Worm (Caenorhabditis elegans) whole organism, young adult: Measurements from ENCODE around the gene F09F9.5.

Experiments used
- B0261.1 ChIP-seq: sonication (generic microtip); optimal IDR thresholded peaks from 2 replicates; lab custom pipeline; 2016; ENCODE audit warnings: mild to moderate bottlenecking, missing genetic modification characterization, moderate library complexity, missing compliant biosample characterization
- C06A6.2 ChIP-seq: fragments of 200-800 bp; sonication (Bioruptor generic); conservative IDR thresholded peaks from 2 replicates; pipeline ENCODE4 v1.3.6; 2022; ENCODE audit warnings: missing genetic modification characterization, missing compliant biosample characterization
- F22D6.2 ChIP-seq: sonication (generic microtip); optimal IDR thresholded peaks from 2 replicates; lab custom pipeline; 2016; ENCODE audit warnings: mild to moderate bottlenecking, missing genetic modification characterization, missing compliant biosample characterization
- F55B11.4 ChIP-seq: sonication (generic microtip); optimal IDR thresholded peaks from 2 replicates; lab custom pipeline; 2016; ENCODE audit warnings: missing compliant biosample characterization, missing genetic modification characterization, borderline replicate concordance; ENCODE audit not compliant: insufficient read depth
- F57A8.1 ChIP-seq: fragments of 200-800 bp; sonication (Bioruptor generic); optimal IDR thresholded peaks from 2 replicates; lab custom pipeline; 2018; ENCODE audit warnings: mild to moderate bottlenecking, missing genetic modification characterization, moderate library complexity, missing compliant biosample characterization
- K12H6.12 ChIP-seq: fragments of 200-800 bp; sonication (Bioruptor generic); optimal IDR thresholded peaks from 2 replicates; lab custom pipeline; 2018; ENCODE audit warnings: mild to moderate bottlenecking, missing genetic modification characterization, missing compliant biosample characterization
- Y53F4B.3 ChIP-seq: fragments of 200-800 bp; sonication (Bioruptor generic); IDR thresholded peaks from 2 replicates; pipeline ENCODE4 v1.3.6; 2022; ENCODE audit warnings: missing genetic modification reagents, missing genetic modification characterization, missing compliant biosample characterization
- Y95B8A.8 ChIP-seq: fragments of 200-800 bp; sonication (Bioruptor generic); IDR thresholded peaks from 2 replicates; pipeline ENCODE4 v1.3.6; 2022; ENCODE audit warnings: missing genetic modification reagents, missing genetic modification characterization, missing compliant biosample characterization
- akir-1 ChIP-seq: fragments of 200-800 bp; sonication (Bioruptor generic); optimal IDR thresholded peaks from 2 replicates; lab custom pipeline; 2018; ENCODE audit warnings: mild to moderate bottlenecking, missing genetic modification characterization, moderate library complexity, missing compliant biosample characterization
- atf-7 ChIP-seq: sonication (generic microtip); optimal IDR thresholded peaks from 2 replicates; lab custom pipeline; 2017; ENCODE audit warnings: mild to moderate bottlenecking, missing genetic modification characterization, missing compliant biosample characterization
- attf-5 ChIP-seq: fragments of 200-800 bp; sonication (Bioruptor generic); optimal IDR thresholded peaks from 2 replicates; lab custom pipeline; 2018; ENCODE audit warnings: mild to moderate bottlenecking, missing genetic modification characterization, missing compliant biosample characterization
- attf-6 ChIP-seq: fragments of 200-800 bp; sonication (Bioruptor generic); IDR thresholded peaks from 2 replicates; pipeline ENCODE4 v1.3.6; 2022; ENCODE audit warnings: missing genetic modification reagents, missing genetic modification characterization, missing compliant biosample characterization
- cebp-1 ChIP-seq, 2 experiments: fragments of 200-800 bp in 1 of 2; sonication (Bioruptor generic) in 1 of 2; sonication (generic microtip) in 1 of 2; IDR thresholded peaks in 1 of 2; optimal IDR thresholded peaks in 1 of 2; 2 replicates each; pipeline versions ENCODE4 v1.3.6 to Lab custom; 2017 to 2022; ENCODE audit warnings: missing compliant biosample characterization in 2 of 2, missing genetic modification characterization in 2 of 2, mild to moderate bottlenecking in 1 of 2, missing genetic modification reagents in 1 of 2, moderate library complexity in 1 of 2
- ceh-40 ChIP-seq: fragments of 200-800 bp; sonication (Bioruptor generic); IDR thresholded peaks from 2 replicates; pipeline ENCODE4 v1.3.6; 2022; ENCODE audit warnings: missing genetic modification characterization, missing compliant biosample characterization
- ceh-58 ChIP-seq: fragments of 200-800 bp; sonication (Bioruptor generic); IDR thresholded peaks from 2 replicates; pipeline ENCODE4 v1.3.6; 2022; ENCODE audit warnings: missing genetic modification characterization, missing compliant biosample characterization
- ceh-79 ChIP-seq: sonication (generic microtip); optimal IDR thresholded peaks from 2 replicates; lab custom pipeline; 2017; ENCODE audit warnings: mild to moderate bottlenecking, missing genetic modification characterization, missing compliant biosample characterization
- die-1 ChIP-seq: sonication (generic microtip); optimal IDR thresholded peaks from 2 replicates; lab custom pipeline; 2016; ENCODE audit warnings: missing genotype, mild to moderate bottlenecking, missing genetic modification characterization, missing compliant biosample characterization
- dpff-1 ChIP-seq: sonication (generic microtip); optimal IDR thresholded peaks from 2 replicates; lab custom pipeline; 2017; ENCODE audit warnings: mild to moderate bottlenecking, missing genetic modification characterization, missing compliant biosample characterization
- dpl-1 ChIP-seq: fragments of 150-350 bp; optimal IDR thresholded peaks from 2 replicates; lab custom pipeline; 2014; ENCODE audit warnings: missing biosample characterization, missing genetic modification reagents, missing genetic modification characterization
- efl-1 ChIP-seq: fragments of 150-350 bp; optimal IDR thresholded peaks from 2 replicates; lab custom pipeline; 2014; ENCODE audit warnings: missing biosample characterization, missing genetic modification reagents, missing genetic modification characterization
- egl-44 ChIP-seq: fragments of 200-800 bp; sonication (Bioruptor generic); IDR thresholded peaks from 2 replicates; pipeline ENCODE4 v1.3.6; 2022; ENCODE audit warnings: missing genetic modification reagents, missing genetic modification characterization, missing compliant biosample characterization
- egrh-3 ChIP-seq: fragments of 200-800 bp; sonication (Bioruptor generic); IDR thresholded peaks from 2 replicates; pipeline ENCODE4 v1.3.6; 2022; ENCODE audit warnings: missing genetic modification reagents, missing genetic modification characterization, missing compliant biosample characterization
- ekl-4 ChIP-seq: fragments of 200-800 bp; sonication (Bioruptor generic); IDR thresholded peaks from 2 replicates; pipeline ENCODE4 v1.3.6; 2022; ENCODE audit warnings: missing genetic modification reagents, missing genetic modification characterization, missing compliant biosample characterization
- ets-4 ChIP-seq: fragments of 200-800 bp; sonication (Bioruptor generic); optimal IDR thresholded peaks from 2 replicates; lab custom pipeline; 2018; ENCODE audit warnings: mild to moderate bottlenecking, missing genetic modification characterization, missing compliant biosample characterization
- hmg-1.2 ChIP-seq: fragments of 200-800 bp; sonication (Bioruptor generic); IDR thresholded peaks from 2 replicates; pipeline ENCODE4 v1.3.6; 2022; ENCODE audit warnings: missing genetic modification reagents, missing genetic modification characterization, missing compliant biosample characterization
- lag-1 ChIP-seq: fragments of 200-800 bp; sonication (Bioruptor generic); IDR thresholded peaks from 2 replicates; pipeline ENCODE4 v1.3.6; 2022; ENCODE audit warnings: missing genetic modification reagents, missing genetic modification characterization, missing compliant biosample characterization
- let-526 ChIP-seq: fragments of 200-800 bp; sonication (Bioruptor generic); IDR thresholded peaks from 2 replicates; pipeline ENCODE4 v1.3.6; 2022; ENCODE audit warnings: missing genetic modification reagents, missing genetic modification characterization, missing compliant biosample characterization
- lin-35 ChIP-seq, 3 experiments: fragments of 150-350 bp in 2 of 3; sonication (generic microtip) in 1 of 3; optimal IDR thresholded peaks; 2 replicates each; lab custom pipeline; 2014 to 2018; ENCODE audit warnings: missing biosample characterization in 3 of 3, missing genetic modification characterization in 3 of 3, missing genetic modification reagents in 3 of 3
- lin-54 ChIP-seq: fragments of 200-800 bp; sonication (Bioruptor generic); optimal IDR thresholded peaks from 2 replicates; lab custom pipeline; 2018; ENCODE audit warnings: mild to moderate bottlenecking, missing genetic modification characterization, missing compliant biosample characterization
- madf-10 ChIP-seq: sonication (generic microtip); optimal IDR thresholded peaks from 2 replicates; lab custom pipeline; 2016; ENCODE audit warnings: mild to moderate bottlenecking, missing genetic modification characterization, missing compliant biosample characterization
- madf-8 ChIP-seq: fragments of 200-800 bp; sonication (Bioruptor generic); conservative IDR thresholded peaks from 2 replicates; pipeline ENCODE4 v1.3.6; 2022; ENCODE audit warnings: missing genetic modification reagents, missing genetic modification characterization, missing compliant biosample characterization
- mcd-1 ChIP-seq: fragments of 200-800 bp; sonication (Bioruptor generic); IDR thresholded peaks from 2 replicates; pipeline ENCODE4 v1.3.6; 2022; ENCODE audit warnings: missing genetic modification reagents, missing genetic modification characterization, missing compliant biosample characterization
- nfya-1 ChIP-seq: sonication (generic microtip); optimal IDR thresholded peaks from 2 replicates; lab custom pipeline; 2017; ENCODE audit warnings: antibody characterized with exemption, missing compliant biosample characterization, missing genetic modification characterization, borderline replicate concordance; ENCODE audit not compliant: insufficient read depth
- nfyb-1 ChIP-seq: fragments of 200-800 bp; sonication (Bioruptor generic); IDR thresholded peaks from 2 replicates; pipeline ENCODE4 v1.3.6; 2022; ENCODE audit warnings: missing genetic modification reagents, missing genetic modification characterization, missing compliant biosample characterization
- nhr-120 ChIP-seq: fragments of 200-800 bp; sonication (Bioruptor generic); IDR thresholded peaks from 2 replicates; pipeline ENCODE4 v1.3.6; 2022; ENCODE audit warnings: missing genetic modification characterization, missing compliant biosample characterization
- nhr-80 ChIP-seq: sonication (generic microtip); optimal IDR thresholded peaks from 2 replicates; lab custom pipeline; 2016; ENCODE audit warnings: missing genetic modification characterization, missing compliant biosample characterization
- pha-4 ChIP-seq: fragments of 150-350 bp; sonication (generic microtip); optimal IDR thresholded peaks from 2 replicates; lab custom pipeline; 2014; ENCODE audit warnings: missing biosample characterization, missing genetic modification reagents, missing genetic modification characterization
- sdz-38 ChIP-seq: sonication (generic microtip); optimal IDR thresholded peaks from 2 replicates; lab custom pipeline; 2016; ENCODE audit warnings: missing genotype, missing genetic modification characterization, missing compliant biosample characterization
- sea-2 ChIP-seq: fragments of 200-800 bp; sonication (Bioruptor generic); IDR thresholded peaks from 2 replicates; pipeline ENCODE4 v1.3.6; 2022; ENCODE audit warnings: missing genetic modification characterization, missing compliant biosample characterization
- snpc-1.3 ChIP-seq: sonication (generic microtip); optimal IDR thresholded peaks from 2 replicates; lab custom pipeline; 2017; ENCODE audit warnings: missing genetic modification characterization, mild to moderate bottlenecking, missing compliant biosample characterization, antibody characterized with exemption, moderate library complexity, missing genotype, missing genetic modification reagents; ENCODE audit not compliant: insufficient read depth
- somi-1 ChIP-seq: fragments of 200-800 bp; sonication (Bioruptor generic); optimal IDR thresholded peaks from 2 replicates; lab custom pipeline; 2018; ENCODE audit warnings: mild to moderate bottlenecking, missing genetic modification characterization, missing compliant biosample characterization
- tbp1 ChIP-seq: fragments of 200-800 bp; sonication (Bioruptor generic); optimal IDR thresholded peaks from 2 replicates; lab custom pipeline; 2018; ENCODE audit warnings: mild to moderate bottlenecking, missing genetic modification characterization, missing compliant biosample characterization
- unc-62 ChIP-seq: fragments of 150-350 bp; optimal IDR thresholded peaks from 2 replicates; lab custom pipeline; 2014; ENCODE audit warnings: missing biosample characterization, missing genetic modification reagents, missing genetic modification characterization
- zfh-2 ChIP-seq: fragments of 200-800 bp; sonication (Bioruptor generic); conservative IDR thresholded peaks from 2 replicates; pipeline ENCODE4 v1.3.6; 2022; ENCODE audit warnings: missing genetic modification reagents, missing genetic modification characterization, missing compliant biosample characterization
- ztf-25 ChIP-seq: fragments of 200-800 bp; sonication (Bioruptor generic); IDR thresholded peaks from 2 replicates; pipeline ENCODE4 v1.3.6; 2022; ENCODE audit warnings: missing genetic modification reagents, missing genetic modification characterization, missing compliant biosample characterization

The F09F9.5 gene

ce11 chrX:4139593-4140565 lies 22.2 kb downstream of the F09F9.5 start, which contains the start of gene ZK470.4 (continued):
- TF ChIP-seq sdz-38 (tag; lab: Kevin White, UChicago): no peak
- TF ChIP-seq hmg-1.2 (GFP tag; lab: Robert Waterston, UW): no peak
- TF ChIP-seq lag-1 (GFP tag; lab: Robert Waterston, UW): no peak
- no peak for TF ChIP-seq F55B11.4
- TF ChIP-seq zfh-2 (GFP tag; lab: Robert Waterston, UW): peak; percentile 56; the same call in 1 of the 2 replicates
- TF ChIP-seq ceh-40 (GFP tag; lab: Robert Waterston, UW): 0 out of 2 replicates have a peak, but pooled peaks have one; percentile 7
- TF ChIP-seq nhr-120 (GFP tag; lab: Robert Waterston, UW): no peak
- no peak for TF ChIP-seq ztf-25 (GFP tag; lab: Robert Waterston, UW)
- no peak for TF ChIP-seq attf-6 (GFP tag; lab: Robert Waterston, UW)
- no peak for TF ChIP-seq K12H6.12
- peak; percentile 18 for TF ChIP-seq die-1 (tag; lab: Kevin White, UChicago)
- 0 out of 2 replicates have a peak, but pooled peaks have one; percentile 44 for TF ChIP-seq nfyb-1 (GFP tag; lab: Robert Waterston, UW)
- no peak for TF ChIP-seq Y95B8A.8 (GFP tag; lab: Robert Waterston, UW)
- no peak for TF ChIP-seq F57A8.1
- TF ChIP-seq nhr-80 (tag; lab: Kevin White, UChicago): peak; percentile 36
- no peak for TF ChIP-seq ceh-79 (tag; lab: Kevin White, UChicago)
- TF ChIP-seq madf-8: no peak
- TF ChIP-seq madf-10: no peak
- TF ChIP-seq efl-1 (GFP tag; lab: Kevin White, UChicago): no peak
- no peak for TF ChIP-seq tbp1
- TF ChIP-seq ceh-58 (GFP tag; lab: Robert Waterston, UW): no peak
- TF ChIP-seq ekl-4 (GFP tag; lab: Robert Waterston, UW): no peak
- TF ChIP-seq nfya-1 (tag; lab: Kevin White, UChicago): no peak
- no peak for TF ChIP-seq Y53F4B.3 (GFP tag; lab: Robert Waterston, UW)
- no peak for TF ChIP-seq let-526 (GFP tag; lab: Robert Waterston, UW)
- TF ChIP-seq cebp-1 (GFP tag; IDR thresholded peaks at IDR 0.05; lab: Robert Waterston, UW): no peak
- TF ChIP-seq cebp-1 (tag; optimal IDR thresholded peaks at IDR 0.05; lab: Kevin White, UChicago): peak; percentile 20
- TF ChIP-seq atf-7 (tag; lab: Kevin White, UChicago): no peak
- no peak for TF ChIP-seq akir-1
- no peak for TF ChIP-seq mcd-1 (GFP tag; lab: Robert Waterston, UW)
- TF ChIP-seq F22D6.2 (tag; lab: Kevin White, UChicago): no peak
- no peak for TF ChIP-seq dpl-1 (GFP tag; lab: Kevin White, UChicago)

DNA sequence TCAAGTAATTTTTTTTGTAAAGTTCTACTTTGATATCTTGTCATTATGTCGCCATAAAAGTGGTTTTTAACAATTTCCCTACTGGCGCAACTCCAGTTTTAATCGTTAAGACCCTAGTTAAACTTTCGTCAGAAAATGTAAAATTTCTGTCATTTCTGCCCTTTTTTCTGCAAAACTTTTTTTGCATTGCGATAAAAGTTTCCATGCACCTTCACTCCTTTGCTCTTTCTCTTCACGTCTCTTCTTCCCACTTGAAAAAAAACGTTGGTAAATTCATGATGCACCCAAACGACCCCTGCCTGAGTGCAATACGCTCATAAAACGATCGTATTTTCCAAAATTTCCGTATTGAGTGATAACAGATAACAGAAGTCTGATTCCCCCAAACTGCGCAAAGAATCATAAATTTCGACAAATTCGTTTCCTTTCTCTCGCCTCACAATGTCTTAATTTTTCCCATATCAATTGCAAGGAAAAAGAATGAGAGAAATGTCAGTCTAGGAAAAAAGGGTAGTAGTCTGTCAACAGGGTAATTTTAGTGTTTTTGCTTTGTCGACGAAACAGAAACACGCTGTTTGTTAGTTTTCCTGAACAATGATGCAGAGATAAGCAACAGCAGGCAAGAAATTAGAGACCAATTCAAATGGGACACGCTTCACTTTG lies 23.2 kb downstream of the F09F9.5 start:
- no peak for TF ChIP-seq C06A6.2 (GFP tag; lab: Robert Waterston, UW)
- peak; percentile 23 for TF ChIP-seq somi-1 (GFP tag; lab: Kevin White, UChicago)
- TF ChIP-seq F57A8.1: no peak
- 0 out of 2 replicates have a peak, but pooled peaks have one; percentile 7 for TF ChIP-seq egl-44 (GFP tag; lab: Robert Waterston, UW)
- no peak for TF ChIP-seq unc-62 (GFP tag; lab: Kevin White, UChicago)
- no peak for TF ChIP-seq snpc-1.3 (tag; lab: Kevin White, UChicago)
- TF ChIP-seq lin-35 (GFP tag; optimal IDR thresholded peaks at IDR 0.05; lab: Kevin White, UChicago): no peak
- TF ChIP-seq sea-2 (GFP tag; lab: Robert Waterston, UW): no peak
- TF ChIP-seq dpff-1 (tag; lab: Kevin White, UChicago): no peak
- TF ChIP-seq F22D6.2 (tag; lab: Kevin White, UChicago): no peak
- no peak for TF ChIP-seq egrh-3 (GFP tag; lab: Robert Waterston, UW)
- no peak for TF ChIP-seq dpl-1 (GFP tag; lab: Kevin White, UChicago)
- TF ChIP-seq attf-5 (GFP tag; lab: Kevin White, UChicago): no peak
- no peak for TF ChIP-seq pha-4
- TF ChIP-seq B0261.1 (tag; lab: Kevin White, UChicago): no peak
- TF ChIP-seq hmg-1.2 (GFP tag; lab: Robert Waterston, UW): no peak
- no peak for TF ChIP-seq ets-4 (GFP tag; lab: Kevin White, UChicago)
- no peak for TF ChIP-seq lin-54 (GFP tag; lab: Kevin White, UChicago)
